Fruit fly (Drosophila melanogaster): ENCODE results near the gene CG31687.

dm6 chr2L:20476718-20477277 is 26.8 kb downstream of the CG31687 start:
- no peak for TF ChIP-seq CG8159 (tag; optimal IDR thresholded peaks at IDR 0.05)
- no peak for TF ChIP-seq gl (tag; optimal IDR thresholded peaks at IDR 0.05)
- TF ChIP-seq CG34367 (tag; optimal IDR thresholded peaks at IDR 0.05): no peak
- no peak for TF ChIP-seq CG4496 (GFP tag; IDR thresholded peaks at IDR 0.05)
- no peak for TF ChIP-seq D1 (tag; optimal IDR thresholded peaks at IDR 0.05)
- no peak for TF ChIP-seq fd96Ca (GFP tag; IDR thresholded peaks at IDR 0.05)
- no peak for TF ChIP-seq CG17806 (tag; optimal IDR thresholded peaks at IDR 0.05)
- no peak for TF ChIP-seq CG12605 (GFP tag; IDR thresholded peaks at IDR 0.05)
- no peak for TF ChIP-seq CG8301 (tag; optimal IDR thresholded peaks at IDR 0.05)
- TF ChIP-seq CG10348 (GFP tag; IDR thresholded peaks at IDR 0.05): no peak
